Worm (Caenorhabditis elegans) whole organism, L4 larva: ENCODE results near the gene F07G6.2.

Source experiments
- ama-1 ChIP-seq: fragments of 150-350 bp; optimal IDR thresholded peaks from 2 replicates; lab custom pipeline; 2014; ENCODE audit warnings: inconsistent platforms, mixed read lengths
- lin-13 ChIP-seq: fragments of 150-350 bp; optimal IDR thresholded peaks from 2 replicates; lab custom pipeline; 2014; ENCODE audit warnings: missing biosample characterization, missing genetic modification reagents, missing genetic modification characterization
- madf-5 ChIP-seq, 2 experiments: fragments of 200-800 bp; sonication (Bioruptor generic); IDR thresholded peaks; 2 replicates each; pipeline ENCODE4 v1.3.6; 2022; ENCODE audit warnings: missing compliant biosample characterization in 2 of 2, missing genetic modification characterization in 2 of 2
- nhr-41 ChIP-seq: fragments of 200-800 bp; sonication (Bioruptor generic); IDR thresholded peaks from 2 replicates; pipeline ENCODE4 v1.3.6; 2022; ENCODE audit warnings: missing genetic modification reagents, missing genetic modification characterization, missing compliant biosample characterization
- ztf-11 ChIP-seq: fragments of 150-350 bp; optimal IDR thresholded peaks from 2 replicates; lab custom pipeline; 2014; ENCODE audit warnings: missing biosample characterization, missing genetic modification characterization

ce11 chrX:1727056-1727455 lies at the start of gene F07G6.2:
- TF ChIP-seq ztf-11 (no peak), lin-13 (GFP tag; lab: Kevin White, UChicago) (no peak), ama-1 (lab: Kevin White, UChicago) (no peak), madf-5 (GFP tag; IDR thresholded peaks at IDR 0.05; lab: Robert Waterston, UW) (no peak), nhr-41 (GFP tag; lab: Robert Waterston, UW) (no peak)
